Worm (Caenorhabditis elegans) whole organism, L1 larva: ENCODE measurements around the gene glod-4.
A peak's percentile ranks its signal among the peaks of the same experiment; 100 is the strongest.

Source experiments
- ama-1 ChIP-seq: fragments of 150-350 bp; optimal IDR thresholded peaks from 2 replicates; lab custom pipeline; 2014
- nhr-84 ChIP-seq: sonication (generic microtip); optimal IDR thresholded peaks from 2 replicates; lab custom pipeline; 2017; ENCODE audit warnings: missing biosample characterization, missing genetic modification characterization
- nhr-90 ChIP-seq: sonication (generic microtip); optimal IDR thresholded peaks from 2 replicates; lab custom pipeline; 2016; ENCODE audit warnings: mild to moderate bottlenecking, missing genetic modification characterization, missing compliant biosample characterization; ENCODE audit not compliant: poor library complexity
- pqm-1 ChIP-seq: sonication (generic microtip); optimal IDR thresholded peaks from 3 replicates; lab custom pipeline; 2017; ENCODE audit warnings: missing biosample characterization, missing genetic modification characterization
- unc-98 ChIP-seq: fragments of 200-800 bp; sonication (Bioruptor generic); IDR thresholded peaks from 2 replicates; pipeline ENCODE4 v1.3.6; 2022; ENCODE audit warnings: missing genetic modification characterization, missing compliant biosample characterization
- zag-1 ChIP-seq: fragments of 150-350 bp; optimal IDR thresholded peaks from 2 replicates; lab custom pipeline; 2014; ENCODE audit warnings: missing biosample characterization, missing genetic modification characterization
- ztf-4 ChIP-seq: fragments of 150-350 bp; optimal IDR thresholded peaks from 2 replicates; lab custom pipeline; 2014; ENCODE audit warnings: missing biosample characterization, missing genetic modification characterization

DNA sequence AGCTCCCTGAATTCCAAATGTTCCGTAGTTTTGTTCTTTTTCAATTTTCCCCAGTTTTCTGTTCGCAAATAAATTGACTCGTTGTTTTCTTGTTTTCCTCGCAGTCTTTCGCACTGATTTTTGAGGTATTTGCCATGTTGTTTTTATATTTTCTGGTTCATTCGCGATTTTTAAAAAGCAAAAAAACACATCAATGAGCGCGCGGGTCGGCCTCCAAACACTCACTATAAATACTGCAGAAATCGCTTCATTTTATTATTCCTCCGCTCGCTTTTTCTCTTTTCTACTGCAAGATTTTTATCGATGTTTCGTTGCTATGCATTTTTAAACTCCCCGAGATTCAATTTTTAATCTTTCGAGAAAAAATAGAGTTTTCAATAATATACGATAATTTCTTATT is 571 bp upstream of the glod-4 start:
- TF ChIP-seq nhr-90 (tag; lab: Kevin White, UChicago) (no peak), ama-1 (lab: Kevin White, UChicago) (peak; percentile 4), ztf-4 (tag; lab: Kevin White, UChicago) (no peak), nhr-84 (tag; lab: Kevin White, UChicago) (no peak), pqm-1 (tag; lab: Kevin White, UChicago) (no peak), unc-98 (GFP tag; lab: Robert Waterston, UW) (no peak), zag-1 (tag; lab: Kevin White, UChicago) (no peak)
